Fruit fly (Drosophila melanogaster) whole organism, embryonic: ENCODE data around the gene CG31637.
A peak's percentile ranks its signal among the peaks of the same experiment; 100 is the strongest.

ENCODE experiments used
- BtbVII ChIP-seq: fragments of 200-800 bp; sonication (Bioruptor generic); optimal IDR thresholded peaks from 3 replicates; lab custom pipeline; 2017; ENCODE audit warnings: missing biosample characterization, mild to moderate bottlenecking, missing genetic modification characterization
- C15 ChIP-seq: fragments of 200-800 bp; sonication (Bioruptor generic); IDR thresholded peaks from 3 replicates; pipeline ENCODE4 v1.3.6; 2022; ENCODE audit warnings: missing biosample characterization, missing genetic modification characterization
- CG10366 ChIP-seq: fragments of 200-800 bp; sonication (Bioruptor generic); IDR thresholded peaks from 2 replicates; pipeline ENCODE4 v1.3.6; 2022; ENCODE audit warnings: missing biosample characterization, missing genetic modification characterization
- CG10462 ChIP-seq: fragments of 200-800 bp; sonication (Bioruptor generic); optimal IDR thresholded peaks from 2 replicates; lab custom pipeline; 2016; ENCODE audit warnings: missing biosample characterization, missing genetic modification characterization
- CG11398 ChIP-seq: fragments of 200-800 bp; sonication (Bioruptor generic); optimal IDR thresholded peaks from 2 replicates; lab custom pipeline; 2016; ENCODE audit warnings: missing biosample characterization, missing genetic modification characterization
- CG13894 ChIP-seq: fragments of 200-800 bp; sonication (Bioruptor generic); optimal IDR thresholded peaks from 3 replicates; lab custom pipeline; 2018; ENCODE audit warnings: missing biosample characterization, mild to moderate bottlenecking, missing genetic modification characterization, moderate library complexity
- CG15601 ChIP-seq: fragments of 200-800 bp; sonication (Bioruptor generic); optimal IDR thresholded peaks from 3 replicates; lab custom pipeline; 2019; ENCODE audit warnings: missing biosample characterization, mild to moderate bottlenecking, missing genetic modification characterization, moderate library complexity
- CG1647 ChIP-seq: fragments of 200-800 bp; sonication (Bioruptor generic); optimal IDR thresholded peaks from 3 replicates; lab custom pipeline; 2016; ENCODE audit warnings: missing biosample characterization, missing genetic modification characterization
- CG17802 ChIP-seq: fragments of 200-800 bp; sonication (Bioruptor generic); optimal IDR thresholded peaks from 2 replicates; lab custom pipeline; 2018; ENCODE audit warnings: missing biosample characterization, mild to moderate bottlenecking, missing genetic modification characterization, moderate library complexity
- CG18011 ChIP-seq: fragments of 200-800 bp; sonication (Bioruptor generic); optimal IDR thresholded peaks from 2 replicates; lab custom pipeline; 2017; ENCODE audit warnings: missing biosample characterization, missing genetic modification characterization, mild to moderate bottlenecking, moderate library complexity, missing genotype
- CG30403 ChIP-seq: fragments of 200-800 bp; sonication (Bioruptor generic); optimal IDR thresholded peaks from 3 replicates; lab custom pipeline; 2016; ENCODE audit warnings: missing biosample characterization, missing genetic modification characterization
- CG31365 ChIP-seq: fragments of 200-800 bp; sonication (Bioruptor generic); optimal IDR thresholded peaks from 2 replicates; lab custom pipeline; 2018; ENCODE audit warnings: missing biosample characterization, mild to moderate bottlenecking, missing genetic modification characterization
- CG31441 ChIP-seq: fragments of 200-800 bp; sonication (Bioruptor generic); IDR thresholded peaks from 2 replicates; pipeline ENCODE4 v1.3.6; 2022; ENCODE audit warnings: missing biosample characterization, missing genetic modification characterization
- CG7357 ChIP-seq: fragments of 200-800 bp; sonication (Bioruptor generic); IDR thresholded peaks from 3 replicates; pipeline ENCODE4 v1.3.6; 2022; ENCODE audit warnings: missing biosample characterization, missing genetic modification characterization
- CG8478 ChIP-seq: fragments of >200 bp; optimal IDR thresholded peaks from 2 replicates; lab custom pipeline; 2018
- CG9797 ChIP-seq: fragments of 200-800 bp; sonication (Bioruptor generic); optimal IDR thresholded peaks from 3 replicates; lab custom pipeline; 2018; ENCODE audit warnings: missing biosample characterization, mild to moderate bottlenecking, missing genetic modification characterization
- CG9817 ChIP-seq: fragments of 200-800 bp; sonication (Bioruptor generic); optimal IDR thresholded peaks from 2 replicates; lab custom pipeline; 2018; ENCODE audit warnings: missing biosample characterization, mild to moderate bottlenecking, missing genetic modification characterization, moderate library complexity
- CTCF ChIP-seq: fragments of 200-800 bp; sonication (Bioruptor generic); optimal IDR thresholded peaks from 2 replicates; lab custom pipeline; 2017; ENCODE audit warnings: missing biosample characterization, mild to moderate bottlenecking, missing genetic modification characterization, moderate library complexity
- Chrac-16 ChIP-seq: fragments of 200-800 bp; sonication (Bioruptor generic); optimal IDR thresholded peaks from 3 replicates; lab custom pipeline; 2016; ENCODE audit warnings: missing biosample characterization, missing genetic modification characterization
- D ChIP-seq, 2 experiments: fragments of 200-800 bp in 1 of 2; fragments of >200 bp in 1 of 2; sonication (Bioruptor generic) in 1 of 2; optimal IDR thresholded peaks; 2 replicates in 1 of 2; 3 replicates in 1 of 2; lab custom pipeline; 2017; ENCODE audit warnings: mild to moderate bottlenecking in 1 of 2, missing biosample characterization in 1 of 2, missing genetic modification characterization in 1 of 2, missing genetic modification reagents in 1 of 2
- Dll ChIP-seq: fragments of 200-800 bp; sonication (Bioruptor generic); IDR thresholded peaks from 4 replicates; pipeline ENCODE4 v1.3.6; 2022; ENCODE audit warnings: missing biosample characterization, missing genetic modification characterization; ENCODE audit not compliant: partially characterized antibody
- Drgx ChIP-seq: fragments of 200-800 bp; sonication (Bioruptor generic); IDR thresholded peaks from 2 replicates; pipeline ENCODE4 v1.3.6; 2022; ENCODE audit warnings: missing biosample characterization, missing genetic modification characterization
- H15 ChIP-seq: fragments of 200-800 bp; sonication (Bioruptor generic); IDR thresholded peaks from 3 replicates; pipeline ENCODE4 v1.3.6; 2022; ENCODE audit warnings: missing biosample characterization, missing genetic modification characterization
- MBD-R2 ChIP-seq: fragments of 200-800 bp; sonication (Bioruptor generic); IDR thresholded peaks from 2 replicates; pipeline ENCODE4 v1.3.6; 2022; ENCODE audit warnings: missing biosample characterization, missing genetic modification characterization
- MESR4 ChIP-seq: fragments of 200-800 bp; sonication (Bioruptor generic); optimal IDR thresholded peaks from 2 replicates; lab custom pipeline; 2018; ENCODE audit warnings: missing biosample characterization, mild to moderate bottlenecking, missing genetic modification characterization, moderate library complexity
- NC2β ChIP-seq: fragments of 200-800 bp; sonication (Bioruptor generic); optimal IDR thresholded peaks from 2 replicates; lab custom pipeline; 2016; ENCODE audit warnings: missing biosample characterization, missing genetic modification characterization
- Nf-YA ChIP-seq: fragments of 200-800 bp; sonication (Bioruptor generic); IDR thresholded peaks from 2 replicates; pipeline ENCODE4 v1.3.6; 2022; ENCODE audit warnings: missing biosample characterization, missing genetic modification characterization
- Pdp1 ChIP-seq, 2 experiments: fragments of 200-800 bp; sonication (Bioruptor generic); optimal IDR thresholded peaks; 3 replicates each; lab custom pipeline; 2016; ENCODE audit warnings: missing biosample characterization in 2 of 2, missing genetic modification characterization in 2 of 2, mild to moderate bottlenecking in 1 of 2, moderate library complexity in 1 of 2
- Rfx ChIP-seq: fragments of 200-800 bp; sonication (Bioruptor generic); IDR thresholded peaks from 2 replicates; pipeline ENCODE4 v1.3.6; 2022; ENCODE audit warnings: missing biosample characterization, missing genetic modification characterization
- TFAM ChIP-seq: fragments of 200-800 bp; sonication (Bioruptor generic); optimal IDR thresholded peaks from 2 replicates; lab custom pipeline; 2017; ENCODE audit warnings: missing biosample characterization, missing genetic modification characterization, inconsistent platforms
- Trl ChIP-seq, 3 experiments: fragments of >200 bp in 2 of 3; fragments of 200-800 bp in 1 of 3; sonication (Bioruptor generic) in 1 of 3; optimal IDR thresholded peaks; 2 replicates in 1 of 3; 3 replicates in 2 of 3; lab custom pipeline; 2016 to 2017; ENCODE audit warnings: missing biosample characterization in 1 of 3, missing genetic modification characterization in 1 of 3
- Vsx1 ChIP-seq: fragments of 200-800 bp; sonication (Bioruptor generic); optimal IDR thresholded peaks from 2 replicates; lab custom pipeline; 2017; ENCODE audit warnings: missing biosample characterization, mild to moderate bottlenecking, missing genetic modification characterization, missing genetic modification reagents
- ab ChIP-seq: fragments of 200-800 bp; sonication (Bioruptor generic); optimal IDR thresholded peaks from 2 replicates; lab custom pipeline; 2016; ENCODE audit warnings: missing biosample characterization, missing genetic modification characterization
- ac ChIP-seq: fragments of 200-800 bp; sonication (Bioruptor generic); optimal IDR thresholded peaks from 3 replicates; lab custom pipeline; 2017; ENCODE audit warnings: missing biosample characterization, mild to moderate bottlenecking, missing genetic modification characterization
- al ChIP-seq: fragments of 200-800 bp; sonication (Bioruptor generic); IDR thresholded peaks from 2 replicates; pipeline ENCODE4 v1.3.6; 2022; ENCODE audit warnings: missing biosample characterization, missing genetic modification characterization
- amos ChIP-seq: fragments of 200-800 bp; sonication (Bioruptor generic); IDR thresholded peaks from 2 replicates; pipeline ENCODE4 v1.3.6; 2022; ENCODE audit warnings: missing biosample characterization, missing genetic modification characterization; ENCODE audit not compliant: partially characterized antibody
- ato ChIP-seq: fragments of 200-800 bp; sonication (Bioruptor generic); IDR thresholded peaks from 2 replicates; pipeline ENCODE4 v1.3.6; 2022; ENCODE audit warnings: missing biosample characterization, missing genetic modification characterization; ENCODE audit not compliant: partially characterized antibody
- dati ChIP-seq: fragments of 200-800 bp; sonication (Bioruptor generic); IDR thresholded peaks from 2 replicates; pipeline ENCODE4 v1.3.6; 2022; ENCODE audit warnings: missing biosample characterization, missing genetic modification characterization
- dmrt99B ChIP-seq: fragments of 200-800 bp; sonication (Bioruptor generic); optimal IDR thresholded peaks from 2 replicates; lab custom pipeline; 2018; ENCODE audit warnings: missing biosample characterization, mild to moderate bottlenecking, missing genetic modification characterization, moderate library complexity
- dysf ChIP-seq: fragments of 200-800 bp; sonication (Bioruptor generic); IDR thresholded peaks from 3 replicates; pipeline ENCODE4 v1.3.6; 2022; ENCODE audit warnings: missing biosample characterization, missing genetic modification characterization
- grau ChIP-seq: fragments of 200-800 bp; optimal IDR thresholded peaks from 3 replicates; lab custom pipeline; 2019; ENCODE audit warnings: missing biosample characterization, mild to moderate bottlenecking, missing genetic modification characterization, moderate library complexity
- h ChIP-seq: fragments of >200 bp; optimal IDR thresholded peaks from 2 replicates; lab custom pipeline; 2017
- sens ChIP-seq: fragments of 200-800 bp; sonication (Bioruptor generic); peaks from one replicate; lab custom pipeline; 2016; ENCODE audit warnings: missing biosample characterization, missing genetic modification characterization
- so ChIP-seq: fragments of 200-800 bp; sonication (Bioruptor generic); IDR thresholded peaks from 3 replicates; pipeline ENCODE4 v1.3.6; 2022; ENCODE audit warnings: missing biosample characterization, missing genetic modification characterization
- ssp ChIP-seq: fragments of 200-800 bp; sonication (Bioruptor generic); IDR thresholded peaks from 2 replicates; pipeline ENCODE4 v1.3.6; 2022; ENCODE audit warnings: missing biosample characterization, missing genetic modification characterization
- tap ChIP-seq: fragments of 200-800 bp; optimal IDR thresholded peaks from 3 replicates; lab custom pipeline; 2019; ENCODE audit warnings: missing biosample characterization, mild to moderate bottlenecking, missing genetic modification characterization, moderate library complexity
- tna ChIP-seq: fragments of 200-800 bp; sonication (Bioruptor generic); IDR thresholded peaks from 2 replicates; pipeline ENCODE4 v1.3.6; 2022; ENCODE audit warnings: missing biosample characterization, missing genetic modification characterization; ENCODE audit not compliant: partially characterized antibody
- ttk ChIP-seq: fragments of 200-800 bp; sonication (Bioruptor generic); IDR thresholded peaks from 2 replicates; pipeline ENCODE4 v2.1.2; 2022; ENCODE audit warnings: missing biosample characterization, missing genetic modification characterization
- tup ChIP-seq: fragments of 200-800 bp; sonication (Bioruptor generic); optimal IDR thresholded peaks from 2 replicates; lab custom pipeline; 2016; ENCODE audit warnings: missing biosample characterization, mild to moderate bottlenecking, missing genetic modification characterization, moderate library complexity
- vnd ChIP-seq: fragments of 200-800 bp; sonication (Bioruptor generic); IDR thresholded peaks from 3 replicates; pipeline ENCODE4 v1.3.6; 2022; ENCODE audit warnings: missing biosample characterization, missing genetic modification characterization; ENCODE audit not compliant: partially characterized antibody
- yki ChIP-seq: fragments of >200 bp; optimal IDR thresholded peaks from 3 replicates; lab custom pipeline; 2018
- zen ChIP-seq: fragments of 200-800 bp; sonication (Bioruptor generic); optimal IDR thresholded peaks from 3 replicates; lab custom pipeline; 2018; ENCODE audit warnings: missing biosample characterization, mild to moderate bottlenecking, missing genetic modification characterization, moderate library complexity

CG31637 gene

DNA sequence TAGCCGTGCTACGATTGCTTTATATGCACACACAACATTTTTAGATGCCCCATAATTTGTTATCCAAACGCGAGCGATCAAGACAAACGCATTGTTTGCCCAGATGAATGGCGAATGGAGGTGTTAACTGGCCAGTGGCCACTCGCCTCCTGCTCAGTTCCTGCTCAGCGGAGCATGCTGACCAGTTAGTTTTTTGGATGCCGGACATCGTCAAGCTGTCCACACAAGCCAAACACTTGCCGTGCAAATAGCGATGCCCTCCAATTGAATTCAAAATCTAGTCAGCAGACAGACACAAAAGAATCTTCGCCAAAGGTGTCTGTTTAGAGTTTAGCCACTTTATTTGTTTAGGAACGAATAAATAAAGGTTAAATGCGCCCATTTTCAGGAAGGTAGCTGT lies 36.2 kb upstream of the CG31637 start (continued):
- TF ChIP-seq ac (GFP tag; lab: Kevin White, UChicago) (peak; percentile 58), CG31441 (GFP tag; lab: Robert Waterston, UW) (no peak), CG18011 (no peak), CG11398 (no peak), BtbVII (GFP tag; lab: Kevin White, UChicago) (no peak), Rfx (GFP tag; lab: Robert Waterston, UW) (no peak), CG17802 (tag; lab: Kevin White, UChicago) (no peak), yki (lab: Kevin White, UChicago) (no peak), ato (GFP tag; lab: Robert Waterston, UW) (no peak), vnd (GFP tag; lab: Robert Waterston, UW) (no peak), CTCF (GFP tag; lab: Kevin White, UChicago) (no peak), CG7357 (GFP tag; lab: Robert Waterston, UW) (no peak), amos (GFP tag; lab: Robert Waterston, UW) (no peak), tap (tag; lab: Kevin White, UChicago) (no peak), Drgx (GFP tag; lab: Robert Waterston, UW) (no peak), TFAM (GFP tag; lab: Kevin White, UChicago) (no peak), MBD-R2 (GFP tag; lab: Robert Waterston, UW) (no peak), Dll (GFP tag; lab: Robert Waterston, UW) (no peak), zen (tag; lab: Kevin White, UChicago) (no peak), grau (tag; lab: Kevin White, UChicago) (no peak), Trl (optimal IDR thresholded peaks at IDR 0.05; lab: Kevin White, UChicago) (no peak), Trl (GFP tag; optimal IDR thresholded peaks at IDR 0.05; lab: Kevin White, UChicago) (no peak), Vsx1 (GFP tag; lab: Kevin White, UChicago) (no peak), CG30403 (GFP tag; lab: Kevin White, UChicago) (no peak), CG10462 (GFP tag; lab: Kevin White, UChicago) (no peak), sens (GFP tag; lab: Kevin White, UChicago) (peak; percentile 74), Pdp1 (GFP tag; optimal IDR thresholded peaks at IDR 0.05; lab: Kevin White, UChicago) (no peak), dati (GFP tag; lab: Robert Waterston, UW) (0 out of 2 replicates have a peak, but pooled peaks have one; percentile 13), C15 (GFP tag; lab: Robert Waterston, UW) (no peak), dmrt99B (tag; lab: Kevin White, UChicago) (no peak), ssp (GFP tag; lab: Robert Waterston, UW) (no peak), dysf (no peak), CG13894 (tag; lab: Kevin White, UChicago) (no peak), NC2β (GFP tag; lab: Kevin White, UChicago) (no peak), al (GFP tag; lab: Robert Waterston, UW) (no peak), Nf-YA (GFP tag; lab: Robert Waterston, UW) (no peak; the same call in 1 of the 2 replicates), CG1647 (GFP tag; lab: Kevin White, UChicago) (peak; percentile 3), so (GFP tag; lab: Robert Waterston, UW) (0 out of 3 replicates have a peak, but pooled peaks have one; percentile 46), CG10366 (GFP tag; lab: Robert Waterston, UW) (no peak), tna (no peak), h (lab: Kevin White, UChicago) (no peak), D (optimal IDR thresholded peaks at IDR 0.05; lab: Kevin White, UChicago) (no peak), D (GFP tag; optimal IDR thresholded peaks at IDR 0.05; lab: Kevin White, UChicago) (no peak), ttk (GFP tag; lab: Robert Waterston, UW) (no peak), H15 (GFP tag; lab: Robert Waterston, UW) (no peak), CG15601 (tag; lab: Kevin White, UChicago) (peak; percentile 25), CG8478 (lab: Kevin White, UChicago) (no peak), Chrac-16 (GFP tag; lab: Kevin White, UChicago) (no peak), ab (no peak), CG9797 (no peak), CG31365 (tag; lab: Kevin White, UChicago) (no peak), tup (GFP tag; lab: Kevin White, UChicago) (no peak), MESR4 (GFP tag; lab: Kevin White, UChicago) (no peak), CG9817 (tag; lab: Kevin White, UChicago) (no peak)
